Worm (Caenorhabditis elegans) whole organism, L4/young adult: ENCODE results near the gene Y67A10A.3.
"Not testable (repeated sequence)": the region's sequence is repeated elsewhere in the genome, so short reads cannot be mapped to it uniquely, and the experiment has no call there.

Source experiments
- W03F9.2 ChIP-seq: fragments of 150-350 bp; optimal IDR thresholded peaks from 2 replicates; lab custom pipeline; 2014; ENCODE audit warnings: missing biosample characterization, missing genetic modification characterization
- dao-5 ChIP-seq: sonication (generic microtip); optimal IDR thresholded peaks from 2 replicates; lab custom pipeline; 2016; ENCODE audit warnings: missing genotype, missing genetic modification characterization, moderate library complexity, missing compliant biosample characterization
- him-1 ChIP-seq: sonication (generic microtip); optimal IDR thresholded peaks from 2 replicates; lab custom pipeline; 2016; ENCODE audit warnings: missing genotype, missing genetic modification reagents, missing genetic modification characterization, missing compliant biosample characterization

Y67A10A.3 gene

DNA sequence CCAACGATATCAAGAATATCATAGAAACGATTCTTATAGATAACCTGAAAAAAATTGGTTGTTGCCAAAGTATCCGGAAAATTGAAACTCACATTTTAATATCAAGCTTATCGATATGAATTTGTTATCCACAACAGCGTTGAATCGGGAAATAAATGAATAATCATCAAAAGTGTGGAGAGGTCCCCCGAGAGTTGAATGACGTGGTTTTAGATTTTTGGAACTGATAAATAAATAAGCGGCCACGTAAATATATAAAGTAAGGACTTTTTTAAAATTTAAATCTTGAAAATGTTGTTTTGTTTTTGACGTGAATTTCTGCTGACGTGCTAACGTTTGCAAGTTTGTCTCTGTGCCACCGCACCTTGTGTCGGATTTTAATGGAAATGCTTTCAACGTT is at the start of gene Y67A10A.3:
Gene Y67A10A.3, minus strand, starts transcription at position 101 of the 400 bp plus-strand sequence.
- TF ChIP-seq dao-5 (tag; lab: Kevin White, UChicago) (no peak), W03F9.2 (no peak), him-1 (tag; lab: Kevin White, UChicago) (no peak)

DNA sequence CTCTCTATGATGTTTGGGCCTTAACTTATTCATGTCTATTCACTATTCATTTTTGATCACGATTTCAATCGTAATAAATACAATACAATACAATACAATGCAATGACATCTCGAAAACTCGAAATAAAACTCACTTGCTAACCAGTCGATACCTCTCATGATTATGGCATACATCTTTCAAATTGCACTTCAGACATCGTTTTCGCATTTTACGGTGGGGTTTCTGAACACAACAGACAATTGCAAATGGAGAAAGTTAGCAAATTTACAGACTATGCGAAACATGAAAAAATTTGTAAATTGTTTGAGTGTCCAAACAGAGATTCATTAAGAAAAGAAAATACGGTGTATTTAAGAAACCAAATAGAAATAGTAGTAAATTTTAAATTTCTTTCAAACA is 49.2 kb upstream of the Y67A10A.3 start, which contains the start of gene paqr-3:
Gene paqr-3, minus strand, starts transcription at position 210 of the 400 bp plus-strand sequence.
- TF ChIP-seq him-1 (tag; lab: Kevin White, UChicago) (no peak), W03F9.2 (no peak), dao-5 (tag; lab: Kevin White, UChicago) (no peak)

DNA sequence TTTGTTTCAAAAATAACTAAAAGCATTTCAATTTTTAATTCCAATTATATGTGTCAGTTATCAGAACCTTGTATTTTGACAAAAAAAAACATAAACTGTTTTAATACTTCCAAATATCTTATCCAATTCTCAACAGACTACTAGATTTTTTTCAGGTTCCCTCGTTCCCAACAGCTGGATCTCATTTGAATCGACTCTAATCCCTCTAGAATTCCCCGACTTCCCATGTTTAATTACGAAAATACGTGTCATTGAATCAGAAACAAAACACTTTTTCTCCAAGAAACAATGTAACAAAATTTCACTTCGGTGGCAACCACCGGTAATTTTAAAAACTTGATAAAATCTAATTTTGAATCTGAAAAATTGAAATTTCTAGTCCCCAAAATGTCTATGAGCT is 44.9 kb upstream of the Y67A10A.3 start:
- no peak for TF ChIP-seq him-1 (tag; lab: Kevin White, UChicago)
- TF ChIP-seq dao-5 (tag; lab: Kevin White, UChicago), result no peak
- no peak for TF ChIP-seq W03F9.2

DNA sequence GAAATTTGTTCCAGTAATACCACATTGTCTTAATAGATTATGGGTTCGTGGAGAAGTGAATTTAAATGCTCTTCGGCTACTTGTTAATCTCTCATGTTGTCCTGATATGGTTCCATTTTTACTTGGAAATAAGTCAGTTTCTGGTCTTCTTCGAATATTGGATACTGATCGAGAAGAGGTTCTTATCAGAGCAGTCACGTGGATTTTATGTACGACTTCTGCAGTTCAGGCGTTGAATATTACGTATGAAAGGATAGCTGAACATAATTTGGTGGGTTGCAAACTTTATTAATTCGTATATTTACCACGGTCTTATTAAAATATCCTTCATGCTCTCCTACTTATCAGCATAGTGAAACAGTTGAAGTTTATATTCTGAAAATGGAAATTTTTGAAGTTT is 43.6 kb upstream of the Y67A10A.3 start:
- TF ChIP-seq W03F9.2, result no peak

DNA sequence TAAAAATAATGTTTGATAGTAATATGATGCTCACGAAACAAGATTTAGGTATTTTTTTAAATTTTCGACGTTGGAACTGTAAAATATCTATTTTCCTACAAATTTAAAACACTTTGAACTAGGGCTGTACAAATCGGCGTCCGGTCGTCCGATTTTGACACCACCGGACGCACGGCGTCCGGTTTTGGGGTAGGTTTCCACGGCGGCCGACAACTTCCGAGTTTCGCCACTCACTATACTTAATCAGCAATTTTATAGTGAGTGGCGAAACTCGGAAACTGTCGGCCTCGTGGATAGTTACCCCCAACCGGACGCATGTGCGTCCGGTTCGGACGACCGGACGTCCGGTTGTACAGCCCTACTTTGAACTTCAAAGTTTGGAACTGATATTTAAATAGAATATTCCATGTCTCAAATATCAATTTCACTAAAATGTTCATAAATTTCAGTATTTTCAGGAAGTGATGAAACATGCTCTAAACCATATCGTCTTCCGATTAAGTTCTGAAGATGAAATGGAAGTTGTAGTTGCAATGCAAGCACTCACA is 43.1 kb upstream of the Y67A10A.3 start:
- TF ChIP-seq W03F9.2 (no peak), dao-5 (tag; lab: Kevin White, UChicago) (no peak), him-1 (tag; lab: Kevin White, UChicago) (no peak)

DNA sequence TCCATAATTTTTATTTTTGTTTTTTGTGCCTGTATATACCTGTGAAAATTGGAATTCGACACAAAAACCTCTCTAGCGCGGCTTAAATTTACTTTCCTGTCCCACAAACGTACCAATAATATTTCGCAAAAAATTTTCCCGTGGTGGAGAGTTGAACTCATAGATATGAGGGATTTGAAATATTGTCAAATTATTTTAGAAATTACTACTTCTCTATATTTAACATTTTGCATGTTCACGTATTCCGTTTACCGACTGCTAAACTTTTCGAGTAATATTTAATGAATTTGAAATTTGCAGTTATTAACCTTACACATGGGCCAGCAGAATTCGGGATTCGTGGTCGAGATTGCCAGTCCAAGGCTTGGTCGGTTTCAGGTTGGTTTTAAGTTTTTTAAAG is 39.6 kb upstream of the Y67A10A.3 start, which contains the start of gene Y67A10A.7:
Gene Y67A10A.7, plus strand, starts transcription at position 301 of the 400 bp plus-strand sequence.
- TF ChIP-seq W03F9.2; him-1 (tag; lab: Kevin White, UChicago); dao-5 (tag; lab: Kevin White, UChicago): not testable (repeated sequence)

DNA sequence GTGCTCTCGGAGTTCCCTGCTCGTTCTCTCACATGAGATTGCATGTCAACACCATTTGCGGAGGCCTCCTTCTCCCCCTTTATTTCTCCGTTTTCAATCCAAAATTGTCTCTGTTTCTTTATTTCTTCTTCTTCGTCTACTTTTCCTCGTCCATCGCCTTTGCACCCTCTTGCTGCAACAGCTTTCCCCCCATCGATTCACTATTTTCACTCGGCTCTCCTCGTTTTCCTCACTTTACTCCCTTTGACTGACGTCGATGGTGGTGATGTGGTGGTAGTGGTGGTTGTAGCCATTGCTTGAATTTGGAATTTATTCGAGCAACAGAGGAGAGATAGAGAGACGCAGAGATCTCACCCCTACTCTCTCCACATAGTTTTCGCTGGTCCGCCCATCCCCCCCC is 37.4 kb upstream of the Y67A10A.3 start:
- no peak for TF ChIP-seq dao-5 (tag; lab: Kevin White, UChicago)
- no peak for TF ChIP-seq W03F9.2
- TF ChIP-seq him-1 (tag; lab: Kevin White, UChicago), result peak; percentile 11

DNA sequence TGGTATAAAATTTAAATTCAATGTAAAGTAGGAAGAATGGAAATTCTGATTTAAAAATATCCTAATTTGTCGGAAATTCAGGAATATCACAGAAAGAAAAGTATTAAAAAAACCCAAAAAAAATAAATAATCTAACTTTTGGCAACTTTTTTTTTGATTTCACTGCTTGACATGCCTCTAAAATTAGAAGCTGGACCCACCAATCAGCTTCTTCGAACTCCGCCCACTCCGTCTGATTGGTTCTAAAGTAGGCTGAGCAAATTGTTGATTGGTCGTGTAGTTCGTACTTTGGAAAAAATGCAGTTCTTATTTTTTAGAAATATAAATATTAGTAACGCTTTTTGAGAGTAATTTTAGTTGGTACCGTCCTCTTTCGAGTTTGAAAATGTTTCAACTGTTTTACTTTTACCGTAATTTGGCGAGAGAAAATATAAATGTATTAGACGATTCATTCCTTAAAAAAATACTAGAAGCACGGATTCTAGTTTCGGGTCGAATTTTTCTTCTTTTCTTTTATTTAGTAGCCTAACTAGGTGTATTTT is 31.6 kb upstream of the Y67A10A.3 start:
- TF ChIP-seq him-1 (tag; lab: Kevin White, UChicago) (no peak), W03F9.2 (no peak), dao-5 (tag; lab: Kevin White, UChicago) (no peak)

DNA sequence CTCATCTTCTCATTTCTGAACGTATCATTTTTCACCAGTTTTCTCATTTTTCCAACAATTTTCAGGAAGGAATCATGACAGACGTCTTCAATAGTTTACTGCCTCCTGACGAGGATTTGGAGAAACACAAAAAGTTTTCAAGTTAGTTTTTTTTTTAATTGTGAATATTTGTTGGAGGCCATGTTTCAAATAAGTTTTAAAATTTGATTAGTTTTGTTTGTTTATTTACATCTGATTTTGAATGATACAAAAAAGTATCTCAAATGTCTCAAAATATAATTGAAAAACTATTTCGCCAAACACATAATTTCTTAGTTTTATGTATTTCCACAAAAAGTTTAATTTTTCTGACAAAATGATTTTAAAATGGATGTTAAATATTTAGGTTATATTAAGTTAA is 26.9 kb upstream of the Y67A10A.3 start, which contains the start of gene ssu-2:
Gene ssu-2, plus strand, starts transcription at position 59 of the 400 bp plus-strand sequence.
- TF ChIP-seq dao-5 (tag; lab: Kevin White, UChicago), result no peak
- no peak for TF ChIP-seq him-1 (tag; lab: Kevin White, UChicago)
- no peak for TF ChIP-seq W03F9.2

DNA sequence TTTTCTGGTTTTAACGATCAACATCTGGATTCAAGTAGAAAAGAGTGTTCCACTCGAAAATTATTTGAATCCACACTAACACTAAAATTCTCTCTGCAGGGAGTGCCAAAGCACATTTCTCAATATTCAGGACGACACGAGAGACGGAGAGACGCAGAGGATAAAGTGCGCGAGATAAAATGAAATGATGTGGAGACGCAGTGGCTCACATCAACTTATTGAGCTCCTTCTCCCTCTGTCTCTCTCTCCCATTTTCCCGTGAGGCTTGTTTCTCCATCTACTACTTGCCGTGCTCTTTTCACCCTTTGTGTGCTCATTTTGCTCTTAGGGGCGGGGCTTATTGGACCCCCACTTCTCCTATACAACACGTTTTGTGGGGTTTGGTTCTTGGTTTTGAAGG is 21.9 kb upstream of the Y67A10A.3 start:
- no peak for TF ChIP-seq W03F9.2
- no peak for TF ChIP-seq dao-5 (tag; lab: Kevin White, UChicago)
- TF ChIP-seq him-1 (tag; lab: Kevin White, UChicago), result peak; percentile 23

DNA sequence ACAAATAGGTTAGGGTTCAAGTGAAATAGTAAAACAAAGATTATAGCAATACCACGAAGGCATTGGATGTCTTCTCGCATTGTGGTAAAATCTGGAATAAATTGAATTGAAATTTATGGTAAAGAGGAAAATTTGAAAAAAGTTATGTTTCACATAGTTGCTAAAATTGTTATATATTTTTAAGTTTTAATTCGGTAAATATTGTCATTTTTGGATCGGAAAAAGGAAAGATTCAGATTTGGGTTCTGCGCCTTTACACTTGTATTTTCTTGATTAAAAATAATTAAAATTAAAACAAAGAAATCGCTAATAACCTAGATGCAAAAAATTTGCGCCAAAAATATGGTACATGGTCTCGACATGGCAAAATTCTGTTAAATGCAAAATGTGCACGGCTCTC is 16.4 kb upstream of the Y67A10A.3 start, which contains the start of gene oac-56:
Gene oac-56, minus strand, starts transcription at position 101 of the 400 bp plus-strand sequence.
- no peak for TF ChIP-seq W03F9.2
- no peak for TF ChIP-seq dao-5 (tag; lab: Kevin White, UChicago)
- TF ChIP-seq him-1 (tag; lab: Kevin White, UChicago), result no peak

DNA sequence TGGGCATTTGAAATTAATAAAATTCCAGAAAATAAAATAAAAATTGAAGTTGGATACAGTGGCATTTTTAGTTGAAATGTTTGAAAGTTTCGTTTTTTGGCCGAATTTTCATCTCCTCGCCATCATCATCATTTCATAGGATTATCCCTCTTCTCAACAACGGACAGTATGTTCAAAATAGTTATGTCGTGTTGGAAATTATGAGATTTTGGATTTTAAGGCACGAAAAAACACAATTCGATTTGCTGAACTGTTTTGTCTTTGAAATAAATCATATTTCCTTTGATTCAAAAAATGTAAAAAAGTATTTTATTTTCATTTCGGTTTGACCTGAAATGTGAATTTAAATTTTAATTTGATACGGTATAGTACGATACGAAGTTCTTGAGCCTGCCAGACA is 9.5 kb upstream of the Y67A10A.3 start, which contains the start of gene srlf-28:
Gene srlf-28, minus strand, starts transcription at position 101 of the 400 bp plus-strand sequence.
- TF ChIP-seq dao-5 (tag; lab: Kevin White, UChicago) (no peak), him-1 (tag; lab: Kevin White, UChicago) (no peak), W03F9.2 (no peak)

DNA sequence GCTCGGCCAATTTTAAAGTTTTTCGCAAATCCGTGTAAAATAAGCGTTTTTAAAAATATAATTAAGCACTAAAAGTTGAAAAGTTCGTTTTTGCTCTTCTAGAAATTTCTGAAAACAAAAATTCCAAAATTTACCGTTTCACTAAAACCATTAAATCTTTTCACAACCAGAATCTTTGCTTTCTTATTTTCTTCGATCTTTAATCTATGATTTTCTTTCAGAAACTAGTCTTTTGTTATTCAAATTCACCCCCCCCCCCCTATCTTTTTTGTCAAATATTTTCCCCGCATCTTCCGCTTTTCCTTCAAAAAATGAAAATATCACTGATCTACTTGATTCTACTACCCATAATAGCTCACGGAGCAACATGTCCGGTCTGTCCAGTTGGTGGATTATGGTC is 5.4 kb upstream of the Y67A10A.3 start, which contains the start of gene Y67A10A.11:
Gene Y67A10A.11, plus strand, starts transcription at position 301 of the 400 bp plus-strand sequence.
- no peak for TF ChIP-seq dao-5 (tag; lab: Kevin White, UChicago)
- no peak for TF ChIP-seq W03F9.2
- TF ChIP-seq him-1 (tag; lab: Kevin White, UChicago), result no peak

DNA sequence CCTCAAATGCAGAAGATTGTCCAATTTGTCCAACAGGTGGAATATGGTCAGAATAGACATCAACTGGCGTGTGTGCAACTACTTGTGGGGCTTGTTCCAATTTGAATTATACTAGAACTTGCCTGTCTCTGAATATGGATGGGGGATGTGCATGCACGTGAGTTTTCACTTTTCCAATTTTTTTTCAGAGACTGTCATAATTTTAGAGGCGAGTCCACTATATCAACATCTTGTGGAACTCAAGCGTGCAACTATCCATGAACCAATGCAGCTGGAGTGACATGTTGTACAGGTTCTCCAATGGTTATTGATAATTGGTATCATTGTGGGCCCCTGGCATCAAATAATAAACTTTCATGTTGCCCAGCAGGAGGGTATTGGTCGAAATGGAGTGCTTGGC is 3.5 kb upstream of the Y67A10A.3 start, which contains the start of gene Y67A10A.2:
Gene Y67A10A.2, plus strand, starts transcription at position 301 of the 400 bp plus-strand sequence.
- TF ChIP-seq him-1 (tag; lab: Kevin White, UChicago) (no peak), W03F9.2 (no peak), dao-5 (tag; lab: Kevin White, UChicago) (no peak)
